Fruit fly (Drosophila melanogaster) whole organism, embryonic: Measurements from ENCODE around the gene Glut1.

Source experiments
- Adf1 ChIP-seq: fragments of 200-800 bp; sonication (Bioruptor generic); IDR thresholded peaks from 2 replicates; pipeline ENCODE4 v1.3.6; 2022; ENCODE audit warnings: missing biosample characterization, missing genetic modification characterization
- Atf-2 ChIP-seq: fragments of 200-800 bp; sonication (Bioruptor generic); optimal IDR thresholded peaks from 2 replicates; lab custom pipeline; 2016; ENCODE audit warnings: missing biosample characterization, missing genetic modification characterization
- Atf3 ChIP-seq: fragments of 200-800 bp; sonication (Bioruptor generic); optimal IDR thresholded peaks from 3 replicates; lab custom pipeline; 2016; ENCODE audit warnings: missing biosample characterization, missing genetic modification characterization
- Bteb2 ChIP-seq: fragments of 200-800 bp; sonication (Bioruptor generic); optimal IDR thresholded peaks from 2 replicates; lab custom pipeline; 2016; ENCODE audit warnings: missing biosample characterization, missing genetic modification characterization
- CG10654 ChIP-seq: fragments of 200-800 bp; sonication (Bioruptor generic); optimal IDR thresholded peaks from 2 replicates; lab custom pipeline; 2016; ENCODE audit warnings: missing biosample characterization, missing genetic modification characterization
- CG10959 ChIP-seq: fragments of 200-800 bp; sonication (Bioruptor generic); IDR thresholded peaks from 2 replicates; pipeline ENCODE4 v1.3.6; 2022; ENCODE audit warnings: missing biosample characterization, missing genetic modification characterization
- CG13296 ChIP-seq: fragments of 200-800 bp; sonication (Bioruptor generic); optimal IDR thresholded peaks from 3 replicates; lab custom pipeline; 2018; ENCODE audit warnings: missing biosample characterization, mild to moderate bottlenecking, missing genetic modification characterization
- CG15269 ChIP-seq: fragments of 200-800 bp; sonication (Bioruptor generic); optimal IDR thresholded peaks from 2 replicates; lab custom pipeline; 2018; ENCODE audit warnings: missing biosample characterization, mild to moderate bottlenecking, missing genetic modification characterization, moderate library complexity
- CG17359 ChIP-seq: fragments of 200-800 bp; sonication (Bioruptor generic); optimal IDR thresholded peaks from 3 replicates; lab custom pipeline; 2018; ENCODE audit warnings: missing biosample characterization, mild to moderate bottlenecking, missing genetic modification characterization, moderate library complexity
- CG17912 ChIP-seq: fragments of 200-800 bp; sonication (Bioruptor generic); optimal IDR thresholded peaks from 2 replicates; lab custom pipeline; 2018; ENCODE audit warnings: missing biosample characterization, mild to moderate bottlenecking, missing genetic modification characterization
- CG1792 ChIP-seq: fragments of 200-800 bp; sonication (Bioruptor generic); optimal IDR thresholded peaks from 2 replicates; lab custom pipeline; 2016; ENCODE audit warnings: missing biosample characterization, missing genetic modification characterization
- CG2199 ChIP-seq: fragments of 200-800 bp; sonication (Bioruptor generic); IDR thresholded peaks from 3 replicates; pipeline ENCODE4 v1.3.6; 2022; ENCODE audit warnings: missing biosample characterization, missing genetic modification characterization
- CG33557 ChIP-seq: fragments of 200-800 bp; sonication (Bioruptor generic); optimal IDR thresholded peaks from 2 replicates; lab custom pipeline; 2019; ENCODE audit warnings: missing biosample characterization, mild to moderate bottlenecking, missing genetic modification characterization, moderate library complexity
- CG34376 ChIP-seq: fragments of 200-800 bp; sonication (Bioruptor generic); optimal IDR thresholded peaks from 2 replicates; lab custom pipeline; 2018; ENCODE audit warnings: missing biosample characterization, mild to moderate bottlenecking, missing genetic modification characterization
- CG4854 ChIP-seq: fragments of 200-800 bp; sonication (Bioruptor generic); optimal IDR thresholded peaks from 2 replicates; lab custom pipeline; 2016; ENCODE audit warnings: missing biosample characterization, missing genetic modification characterization, inconsistent platforms
- Camta ChIP-seq: fragments of 200-800 bp; sonication (Bioruptor generic); optimal IDR thresholded peaks from 2 replicates; lab custom pipeline; 2016; ENCODE audit warnings: missing biosample characterization, missing genetic modification characterization
- Dip2 ChIP-seq: fragments of 200-800 bp; sonication (Bioruptor generic); IDR thresholded peaks from 2 replicates; pipeline ENCODE4 v1.3.6; 2022; ENCODE audit warnings: missing biosample characterization, missing genetic modification characterization
- Doc2 ChIP-seq: fragments of 200-800 bp; sonication (Bioruptor generic); IDR thresholded peaks from 2 replicates; pipeline ENCODE4 v1.3.6; 2022; ENCODE audit warnings: missing biosample characterization, missing genetic modification characterization
- Dp ChIP-seq: fragments of 200-800 bp; sonication (Bioruptor generic); optimal IDR thresholded peaks from 2 replicates; lab custom pipeline; 2018; ENCODE audit warnings: missing biosample characterization, mild to moderate bottlenecking, missing genetic modification characterization, moderate library complexity
- GATAe ChIP-seq: fragments of 200-800 bp; sonication (Bioruptor generic); conservative IDR thresholded peaks from 2 replicates; pipeline ENCODE4 v1.3.6; 2022; ENCODE audit warnings: missing biosample characterization, missing genetic modification characterization
- HLH54F ChIP-seq: fragments of 200-800 bp; sonication (Bioruptor generic); optimal IDR thresholded peaks from 3 replicates; lab custom pipeline; 2016; ENCODE audit warnings: missing biosample characterization, missing genetic modification characterization
- MBD-R2 ChIP-seq: fragments of 200-800 bp; sonication (Bioruptor generic); IDR thresholded peaks from 2 replicates; pipeline ENCODE4 v1.3.6; 2022; ENCODE audit warnings: missing biosample characterization, missing genetic modification characterization
- Med ChIP-seq: fragments of 200-800 bp; sonication (Bioruptor generic); peaks from one replicate; lab custom pipeline; 2016; ENCODE audit warnings: missing biosample characterization, missing genetic modification characterization, mild to moderate bottlenecking, inconsistent platforms, moderate library complexity
- NC2α ChIP-seq: fragments of 200-800 bp; sonication (Bioruptor generic); optimal IDR thresholded peaks from 2 replicates; lab custom pipeline; 2016; ENCODE audit warnings: missing biosample characterization, missing genetic modification characterization
- NC2β ChIP-seq: fragments of 200-800 bp; sonication (Bioruptor generic); optimal IDR thresholded peaks from 2 replicates; lab custom pipeline; 2016; ENCODE audit warnings: missing biosample characterization, missing genetic modification characterization
- Pdp1 ChIP-seq, 2 experiments: fragments of 200-800 bp; sonication (Bioruptor generic); optimal IDR thresholded peaks; 3 replicates each; lab custom pipeline; 2016; ENCODE audit warnings: missing biosample characterization in 2 of 2, missing genetic modification characterization in 2 of 2, mild to moderate bottlenecking in 1 of 2, moderate library complexity in 1 of 2
- Sry-δ ChIP-seq: fragments of 200-800 bp; sonication (Bioruptor generic); optimal IDR thresholded peaks from 2 replicates; lab custom pipeline; 2016; ENCODE audit warnings: missing biosample characterization, missing genetic modification characterization
- Ssrp ChIP-seq: fragments of 200-800 bp; sonication (Bioruptor generic); optimal IDR thresholded peaks from 2 replicates; lab custom pipeline; 2018; ENCODE audit warnings: missing biosample characterization, mild to moderate bottlenecking, missing genetic modification characterization, moderate library complexity
- Usf ChIP-seq: fragments of 200-800 bp; sonication (Bioruptor generic); optimal IDR thresholded peaks from 2 replicates; lab custom pipeline; 2017; ENCODE audit warnings: missing genotype, missing biosample characterization, missing genetic modification characterization
- YL-1 ChIP-seq: fragments of 200-800 bp; sonication (Bioruptor generic); optimal IDR thresholded peaks from 3 replicates; lab custom pipeline; 2017; ENCODE audit warnings: missing biosample characterization, mild to moderate bottlenecking, missing genetic modification characterization
- ara ChIP-seq: fragments of 200-800 bp; sonication (Bioruptor generic); IDR thresholded peaks from 2 replicates; pipeline ENCODE4 v1.3.6; 2022; ENCODE audit warnings: missing biosample characterization, missing genetic modification characterization
- crc ChIP-seq: fragments of 200-800 bp; sonication (Bioruptor generic); optimal IDR thresholded peaks from 2 replicates; lab custom pipeline; 2016; ENCODE audit warnings: missing biosample characterization, missing genetic modification characterization
- dysf ChIP-seq: fragments of 200-800 bp; sonication (Bioruptor generic); IDR thresholded peaks from 3 replicates; pipeline ENCODE4 v1.3.6; 2022; ENCODE audit warnings: missing biosample characterization, missing genetic modification characterization
- en ChIP-seq: fragments of 200-800 bp; sonication (Bioruptor generic); optimal IDR thresholded peaks from 2 replicates; lab custom pipeline; 2016; ENCODE audit warnings: missing biosample characterization, missing genetic modification characterization
- ftz-f1 ChIP-seq: fragments of 200-800 bp; sonication (Bioruptor generic); optimal IDR thresholded peaks from 2 replicates; lab custom pipeline; 2016; ENCODE audit warnings: missing biosample characterization, missing genetic modification characterization
- gcm ChIP-seq: fragments of 200-800 bp; sonication (Bioruptor generic); optimal IDR thresholded peaks from 2 replicates; lab custom pipeline; 2019; ENCODE audit warnings: missing biosample characterization, mild to moderate bottlenecking, missing genetic modification characterization, moderate library complexity
- gcm2 ChIP-seq: fragments of 200-800 bp; sonication (Bioruptor generic); optimal IDR thresholded peaks from 2 replicates; lab custom pipeline; 2016; ENCODE audit warnings: missing biosample characterization, missing genetic modification characterization
- jumu ChIP-seq: fragments of 200-800 bp; sonication (Bioruptor generic); optimal IDR thresholded peaks from 3 replicates; lab custom pipeline; 2016; ENCODE audit warnings: missing biosample characterization, missing genetic modification characterization
- kah ChIP-seq: fragments of 200-800 bp; sonication (Bioruptor generic); optimal IDR thresholded peaks from 2 replicates; lab custom pipeline; 2018; ENCODE audit warnings: missing biosample characterization, mild to moderate bottlenecking, missing genetic modification characterization
- lab ChIP-seq: fragments of 200-800 bp; sonication (Bioruptor generic); optimal IDR thresholded peaks from 3 replicates; lab custom pipeline; 2017; ENCODE audit warnings: missing biosample characterization, missing genetic modification characterization, mild to moderate bottlenecking, moderate library complexity, missing genetic modification reagents
- lilli ChIP-seq: fragments of 200-800 bp; sonication (Bioruptor generic); optimal IDR thresholded peaks from 3 replicates; lab custom pipeline; 2016; ENCODE audit warnings: missing biosample characterization, missing genetic modification characterization
- pan ChIP-seq, 4 experiments: fragments of >200 bp in 3 of 4; fragments of 200-800 bp in 1 of 4; sonication (Bioruptor generic) in 1 of 4; optimal IDR thresholded peaks in 3 of 4; IDR thresholded peaks in 1 of 4; 2 replicates each; pipeline versions ENCODE4 v1.3.6 to Lab custom; 2017 to 2022; ENCODE audit warnings: missing biosample characterization in 2 of 4, missing genetic modification characterization in 2 of 4, mixed read lengths in 1 of 4
- phol ChIP-seq: fragments of 200-800 bp; sonication (Bioruptor generic); optimal IDR thresholded peaks from 3 replicates; lab custom pipeline; 2018; ENCODE audit warnings: missing biosample characterization, mild to moderate bottlenecking, missing genetic modification characterization, moderate library complexity
- pros ChIP-seq: fragments of 200-800 bp; sonication (Bioruptor generic); optimal IDR thresholded peaks from 3 replicates; lab custom pipeline; 2019; ENCODE audit warnings: missing biosample characterization, mild to moderate bottlenecking, missing genetic modification characterization, moderate library complexity
- psq ChIP-seq: fragments of 200-800 bp; sonication (Bioruptor generic); optimal IDR thresholded peaks from 2 replicates; lab custom pipeline; 2017; ENCODE audit warnings: missing biosample characterization, missing genetic modification characterization
- pum ChIP-seq: fragments of 200-800 bp; sonication (Bioruptor generic); optimal IDR thresholded peaks from 2 replicates; lab custom pipeline; 2016; ENCODE audit warnings: missing biosample characterization, missing genetic modification characterization
- rib ChIP-seq: fragments of 200-800 bp; sonication (Bioruptor generic); IDR thresholded peaks from 2 replicates; pipeline ENCODE4 v1.3.6; 2022; ENCODE audit warnings: missing biosample characterization, missing genetic modification characterization
- tgo ChIP-seq: fragments of 200-800 bp; sonication (Bioruptor generic); IDR thresholded peaks from 3 replicates; pipeline ENCODE4 v1.3.6; 2022; ENCODE audit warnings: missing biosample characterization, missing genetic modification characterization
- tin ChIP-seq: fragments of 200-800 bp; sonication (Bioruptor generic); optimal IDR thresholded peaks from 3 replicates; lab custom pipeline; 2016; ENCODE audit warnings: missing biosample characterization, missing genetic modification characterization
- unc-4 ChIP-seq: fragments of 200-800 bp; sonication (Bioruptor generic); IDR thresholded peaks from 2 replicates; pipeline ENCODE4 v1.3.6; 2022; ENCODE audit warnings: missing biosample characterization, missing genetic modification characterization; ENCODE audit not compliant: partially characterized antibody
- wor ChIP-seq: fragments of 200-800 bp; sonication (Bioruptor generic); IDR thresholded peaks from 2 replicates; pipeline ENCODE4 v1.3.6; 2022; ENCODE audit warnings: missing biosample characterization, missing genetic modification characterization

The Glut1 gene

DNA sequence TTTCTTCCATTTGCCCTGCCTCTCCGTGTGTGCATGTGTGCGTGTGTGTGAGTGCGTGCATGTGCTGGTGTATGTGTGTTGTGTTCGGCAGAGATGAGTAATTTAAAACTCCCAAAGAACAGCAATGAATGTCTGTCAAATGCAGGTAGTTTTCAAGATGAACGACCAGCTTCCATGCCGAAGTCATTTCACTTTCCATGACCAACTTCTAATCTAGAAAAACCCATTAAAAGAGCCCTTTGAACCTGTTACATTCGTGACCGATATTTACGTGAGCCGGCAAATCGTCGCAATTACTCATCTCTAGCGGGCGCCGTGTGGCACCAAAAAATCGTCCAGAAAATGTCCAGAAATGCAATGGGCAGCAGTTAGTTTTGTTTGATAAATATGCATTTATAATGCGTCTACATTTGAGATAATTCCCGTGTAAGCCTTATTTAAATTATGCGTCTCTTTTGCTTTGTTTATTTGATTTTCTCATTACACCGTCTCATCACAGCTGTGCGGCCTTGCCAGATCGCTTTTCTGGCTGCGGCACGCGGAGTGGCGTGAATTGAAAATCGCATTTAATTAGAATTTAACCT lies 41.4 kb upstream of the Glut1 start (continued):
- TF ChIP-seq Camta (GFP tag; lab: Kevin White, UChicago) = peak; percentile 20
- TF ChIP-seq Adf1 (GFP tag; lab: Robert Waterston, UW) = no peak
- TF ChIP-seq gcm (GFP tag; lab: Kevin White, UChicago) = no peak
- TF ChIP-seq unc-4 (GFP tag; lab: Robert Waterston, UW) = peak; percentile 74
- no peak for TF ChIP-seq GATAe
- TF ChIP-seq lab (GFP tag; lab: Kevin White, UChicago) = peak; percentile 30
- no peak for TF ChIP-seq Ssrp (tag; lab: Kevin White, UChicago)
- peak; percentile 50; the same call in 1 of the 2 replicates for TF ChIP-seq ara (GFP tag; lab: Robert Waterston, UW)
- peak; percentile 37 for TF ChIP-seq Bteb2 (GFP tag; lab: Kevin White, UChicago)
- TF ChIP-seq tgo (GFP tag; lab: Robert Waterston, UW) = 0 out of 3 replicates have a peak, but pooled peaks have one; percentile 17
- TF ChIP-seq CG33557 (GFP tag; lab: Kevin White, UChicago) = no peak
- TF ChIP-seq Dip2 (GFP tag; lab: Robert Waterston, UW) = no peak
- no peak for TF ChIP-seq ftz-f1 (GFP tag; lab: Kevin White, UChicago)
- TF ChIP-seq pan (optimal IDR thresholded peaks at IDR 0.05; lab: Kevin White, UChicago) = no peak
- TF ChIP-seq pan (GFP tag; optimal IDR thresholded peaks at IDR 0.05 in 1 of 2, IDR thresholded peaks at IDR 0.05 in 1 of 2) = peak in 1 of 2 experiments; percentile 46
- no peak for TF ChIP-seq wor (GFP tag; lab: Robert Waterston, UW)
- TF ChIP-seq rib (GFP tag; lab: Robert Waterston, UW) = no peak
- peak; percentile 42 for TF ChIP-seq Dp
- TF ChIP-seq crc (GFP tag; lab: Kevin White, UChicago) = no peak
- TF ChIP-seq tin (GFP tag; lab: Kevin White, UChicago) = no peak
- peak; percentile 47 for TF ChIP-seq Atf-2 (GFP tag; lab: Kevin White, UChicago)
- peak; percentile 5 for TF ChIP-seq CG17912 (GFP tag; lab: Kevin White, UChicago)
- TF ChIP-seq CG1792 (GFP tag; lab: Kevin White, UChicago) = peak; percentile 27
- TF ChIP-seq Pdp1 (GFP tag; optimal IDR thresholded peaks at IDR 0.05; lab: Kevin White, UChicago) = peak; percentile 41 to 56
- TF ChIP-seq gcm2 = no peak
- no peak for TF ChIP-seq CG10654
- no peak for TF ChIP-seq Usf
- peak; percentile 96 for TF ChIP-seq Sry-δ
- no peak for TF ChIP-seq kah (GFP tag; lab: Kevin White, UChicago)
- TF ChIP-seq pros = no peak
- no peak for TF ChIP-seq CG2199 (GFP tag; lab: Robert Waterston, UW)
- peak; percentile 51 for TF ChIP-seq HLH54F (GFP tag; lab: Kevin White, UChicago)
- TF ChIP-seq CG10959 (GFP tag; lab: Robert Waterston, UW) = no peak
- TF ChIP-seq phol = peak; percentile 57
- TF ChIP-seq NC2α (GFP tag; lab: Kevin White, UChicago) = no peak
- TF ChIP-seq CG34376 (GFP tag; lab: Kevin White, UChicago) = no peak
- peak; percentile 13 for TF ChIP-seq Atf3 (GFP tag; lab: Kevin White, UChicago)
- peak; percentile 55; the same call in 1 of the 3 replicates for TF ChIP-seq dysf (GFP tag; lab: Robert Waterston, UW)
- TF ChIP-seq Med = peak; percentile 83
- no peak for TF ChIP-seq NC2β (GFP tag; lab: Kevin White, UChicago)
- no peak for TF ChIP-seq CG13296 (GFP tag; lab: Kevin White, UChicago)
- no peak for TF ChIP-seq CG4854 (GFP tag; lab: Kevin White, UChicago)
- no peak for TF ChIP-seq Doc2 (GFP tag; lab: Robert Waterston, UW)
- TF ChIP-seq CG15269 (tag; lab: Kevin White, UChicago) = peak; percentile 18
- TF ChIP-seq lilli (GFP tag; lab: Kevin White, UChicago) = peak; percentile 66
- no peak for TF ChIP-seq CG17359 (tag; lab: Kevin White, UChicago)
- no peak for TF ChIP-seq en (GFP tag; lab: Kevin White, UChicago)
- TF ChIP-seq pum (GFP tag; lab: Kevin White, UChicago) = peak; percentile 48
- TF ChIP-seq MBD-R2 = peak; percentile 56
- TF ChIP-seq jumu = peak; percentile 72
- TF ChIP-seq YL-1 (GFP tag; lab: Kevin White, UChicago) = peak; percentile 56
- no peak for TF ChIP-seq psq (GFP tag; lab: Kevin White, UChicago)
